Worm (Caenorhabditis elegans): ENCODE measurements around the gene C03G5.14.

DNA sequence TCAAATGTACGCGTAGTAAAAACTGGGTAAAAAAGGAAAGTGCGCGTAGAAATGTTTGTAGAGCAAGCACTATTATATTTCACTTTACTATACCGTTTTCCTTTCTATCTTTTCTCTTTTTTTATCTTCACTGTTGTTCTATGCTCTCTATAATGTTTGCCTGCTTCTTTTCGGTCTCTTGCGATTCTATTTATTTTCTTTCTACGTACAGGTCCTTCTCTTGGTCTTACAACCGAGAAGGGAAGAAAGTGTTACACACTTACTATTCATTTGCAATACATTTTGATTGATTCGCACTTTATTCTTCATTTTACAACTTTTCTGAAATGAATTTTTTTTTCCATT is 42.7 kb downstream of the C03G5.14 start:
- TF ChIP-seq ama-1 (optimal IDR thresholded peaks at IDR 0.05) (no peak), lin-39 (tag; optimal IDR thresholded peaks at IDR 0.05) (no peak), nhr-237 (tag; optimal IDR thresholded peaks at IDR 0.05) (no peak), ZK546.5 (tag; optimal IDR thresholded peaks at IDR 0.05) (no peak), nhr-77 (tag; optimal IDR thresholded peaks at IDR 0.05) (no peak)

All from whole organism, L3 larva.